Fruit fly (Drosophila melanogaster) whole organism, adult: Measurements from ENCODE around the gene CG1116.

Source experiments
- CG14711 ChIP-seq: fragments of 200-800 bp; sonication (Bioruptor generic); optimal IDR thresholded peaks from 2 replicates; lab custom pipeline; 2018; ENCODE audit warnings: missing biosample characterization, mild to moderate bottlenecking, missing genetic modification characterization, moderate library complexity
- CG1620 ChIP-seq: fragments of 200-800 bp; sonication (Bioruptor generic); optimal IDR thresholded peaks from 2 replicates; lab custom pipeline; 2016; ENCODE audit warnings: missing biosample characterization, missing genetic modification characterization
- CG5204 ChIP-seq: fragments of 200-800 bp; sonication (Bioruptor generic); optimal IDR thresholded peaks from 2 replicates; lab custom pipeline; 2016; ENCODE audit warnings: missing biosample characterization, missing genetic modification characterization
- CG7045 ChIP-seq: fragments of 200-800 bp; sonication (Bioruptor generic); optimal IDR thresholded peaks from 2 replicates; lab custom pipeline; 2017; ENCODE audit warnings: missing biosample characterization, mild to moderate bottlenecking, missing genetic modification characterization
- CG7101 ChIP-seq: fragments of 200-800 bp; sonication (Bioruptor generic); optimal IDR thresholded peaks from 2 replicates; lab custom pipeline; 2018; ENCODE audit warnings: missing biosample characterization, mild to moderate bottlenecking, missing genetic modification characterization, moderate library complexity
- Clk ChIP-seq: fragments of 200-800 bp; sonication (Bioruptor generic); optimal IDR thresholded peaks from 2 replicates; lab custom pipeline; 2017; ENCODE audit warnings: missing biosample characterization, missing genetic modification characterization
- Crg-1 ChIP-seq: fragments of 200-800 bp; sonication (Bioruptor generic); optimal IDR thresholded peaks from 2 replicates; lab custom pipeline; 2016; ENCODE audit warnings: missing biosample characterization, missing genetic modification characterization
- Hr96 ChIP-seq: fragments of 200-800 bp; sonication (Bioruptor generic); optimal IDR thresholded peaks from 2 replicates; lab custom pipeline; 2016; ENCODE audit warnings: missing biosample characterization, missing genetic modification characterization
- Mnt ChIP-seq: fragments of 200-800 bp; sonication (Bioruptor generic); optimal IDR thresholded peaks from 2 replicates; lab custom pipeline; 2016; ENCODE audit warnings: missing biosample characterization, mild to moderate bottlenecking, missing genetic modification characterization
- cic ChIP-seq: fragments of 200-800 bp; sonication (Bioruptor generic); optimal IDR thresholded peaks from 2 replicates; lab custom pipeline; 2017; ENCODE audit warnings: missing biosample characterization, mild to moderate bottlenecking, missing genetic modification characterization, moderate library complexity
- cnc ChIP-seq, 2 experiments: fragments of >200 bp; optimal IDR thresholded peaks; 2 replicates each; lab custom pipeline; 2017
- kay ChIP-seq: fragments of 200-800 bp; sonication (Bioruptor generic); peaks from one replicate; lab custom pipeline; 2016; ENCODE audit warnings: missing biosample characterization, missing genetic modification characterization, borderline replicate concordance
- ovo ChIP-seq: fragments of 200-800 bp; sonication (Bioruptor generic); optimal IDR thresholded peaks from 2 replicates; lab custom pipeline; 2016; ENCODE audit warnings: missing biosample characterization, missing genetic modification characterization
- pad ChIP-seq: fragments of 200-800 bp; sonication (Bioruptor generic); optimal IDR thresholded peaks from 3 replicates; lab custom pipeline; 2017; ENCODE audit warnings: missing biosample characterization, missing genetic modification characterization, mild to moderate bottlenecking, moderate library complexity, missing genetic modification reagents

DNA sequence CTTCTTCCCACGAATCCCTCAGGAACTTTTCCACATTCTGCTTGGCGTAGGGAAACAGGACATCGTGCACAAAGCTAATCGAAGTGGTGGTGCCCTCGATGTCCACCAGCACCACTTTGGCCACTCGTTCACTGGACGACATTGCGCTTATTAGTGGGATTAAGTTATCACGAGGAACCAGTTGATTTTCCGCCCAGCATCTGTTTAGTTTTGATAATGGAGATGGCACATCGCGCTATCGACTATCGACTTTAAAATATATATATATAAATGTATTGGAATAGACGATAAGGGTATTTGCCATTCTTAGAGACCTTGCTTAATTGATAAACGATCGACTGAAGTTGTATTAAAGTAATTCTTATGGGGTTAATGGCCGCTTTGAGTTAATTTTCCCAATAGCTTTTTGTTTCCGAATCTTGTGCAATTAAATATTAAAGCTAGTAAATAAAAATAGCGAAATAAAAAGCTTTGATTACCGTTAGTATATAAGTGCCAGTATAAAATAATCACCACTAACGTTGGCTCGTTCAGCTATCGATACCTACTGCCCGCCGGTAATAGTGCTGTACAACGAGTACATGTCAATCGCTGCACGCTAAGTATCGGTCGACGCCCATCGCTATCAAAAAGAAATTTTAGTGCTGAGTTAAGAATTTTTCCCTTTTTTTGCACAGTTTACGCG is 37.1 kb downstream of the CG1116 start, which contains the start of the genes Enoph and Hph:
- peak; percentile 75 for TF ChIP-seq ovo (GFP tag; lab: Kevin White, UChicago)
- TF ChIP-seq Mnt (GFP tag; lab: Kevin White, UChicago): peak; percentile 67
- peak; percentile 61 for TF ChIP-seq CG1620 (GFP tag; lab: Kevin White, UChicago)
- TF ChIP-seq Clk: peak; percentile 61
- TF ChIP-seq kay (GFP tag; lab: Kevin White, UChicago): peak; percentile 56
- TF ChIP-seq CG7045 (GFP tag; lab: Kevin White, UChicago): peak; percentile 74
- peak; percentile 33 for TF ChIP-seq cic (GFP tag; lab: Kevin White, UChicago)
- TF ChIP-seq CG5204 (GFP tag; lab: Kevin White, UChicago): no peak
- TF ChIP-seq Hr96 (GFP tag; lab: Kevin White, UChicago): peak; percentile 75
- TF ChIP-seq Crg-1: peak; percentile 70
- TF ChIP-seq cnc (optimal IDR thresholded peaks at IDR 0.05; lab: Kevin White, UChicago): no peak
- peak; percentile 70 for TF ChIP-seq CG7101
- TF ChIP-seq pad (GFP tag; lab: Kevin White, UChicago): peak; percentile 57
- peak; percentile 49 for TF ChIP-seq CG14711 (tag; lab: Kevin White, UChicago)
